Worm (Caenorhabditis elegans) whole organism, L4/young adult: ENCODE results near the gene W04G3.12.

Experiments
- W03F9.2 ChIP-seq: fragments of 150-350 bp; optimal IDR thresholded peaks from 2 replicates; lab custom pipeline; 2014; ENCODE audit warnings: missing biosample characterization, missing genetic modification characterization
- dao-5 ChIP-seq: sonication (generic microtip); optimal IDR thresholded peaks from 2 replicates; lab custom pipeline; 2016; ENCODE audit warnings: missing genotype, missing genetic modification characterization, moderate library complexity, missing compliant biosample characterization
- him-1 ChIP-seq: sonication (generic microtip); optimal IDR thresholded peaks from 2 replicates; lab custom pipeline; 2016; ENCODE audit warnings: missing genotype, missing genetic modification reagents, missing genetic modification characterization, missing compliant biosample characterization

W04G3.12 gene

DNA sequence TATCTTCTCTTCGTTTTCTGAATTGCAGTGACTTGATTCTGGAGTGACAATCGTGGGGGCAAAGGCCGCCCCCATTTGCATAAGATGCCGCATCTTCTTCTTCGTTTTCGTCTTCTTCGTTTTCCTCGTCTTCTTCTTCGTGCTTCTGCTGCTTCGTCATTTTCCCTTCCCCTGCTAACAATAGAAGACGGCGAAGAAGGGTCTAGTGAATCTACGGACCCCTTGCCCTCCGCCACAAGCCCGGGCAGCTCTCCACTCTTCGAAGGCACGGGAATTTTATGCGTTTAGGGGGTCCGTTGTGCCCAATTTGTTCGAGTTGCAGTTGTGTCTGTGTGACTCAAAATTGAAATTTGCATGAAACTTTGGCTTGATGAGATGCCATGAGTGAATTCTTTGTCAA lies 44.7 kb downstream of the W04G3.12 start:
- no peak for TF ChIP-seq dao-5 (tag; lab: Kevin White, UChicago)
- TF ChIP-seq W03F9.2 (tag; lab: Kevin White, UChicago), result no peak
- no peak for TF ChIP-seq him-1 (tag; lab: Kevin White, UChicago)

DNA sequence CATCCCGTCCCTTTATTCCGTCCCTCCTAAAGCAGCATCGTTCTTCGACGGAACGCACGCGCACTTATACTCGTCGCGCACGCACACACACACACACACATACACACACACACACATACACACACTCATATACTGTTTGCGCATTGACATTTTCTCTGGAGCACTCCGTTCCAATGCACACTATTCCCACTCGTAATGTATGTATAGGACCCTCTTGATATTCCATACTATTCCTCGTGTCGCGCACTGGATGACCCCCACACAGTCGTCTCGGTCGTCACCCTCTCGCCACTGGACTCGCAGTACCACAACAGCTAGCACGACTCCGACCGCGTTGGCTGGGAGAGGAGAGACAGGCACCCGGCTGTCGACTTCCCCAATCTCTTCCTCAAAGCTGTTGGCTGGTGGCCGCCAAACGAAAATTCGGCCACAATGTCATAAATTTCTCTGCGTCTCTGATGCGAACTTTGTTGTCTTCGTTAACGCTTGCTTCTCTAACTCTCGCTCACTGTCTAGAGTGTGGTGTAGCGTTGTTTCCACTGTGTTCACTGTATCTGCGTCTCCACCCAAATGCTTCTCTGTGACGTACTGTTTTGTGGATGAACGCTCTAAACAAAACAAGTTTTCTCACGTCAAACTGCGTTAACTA lies 45.4 kb downstream of the W04G3.12 start:
- TF ChIP-seq dao-5 (tag; lab: Kevin White, UChicago), result peak; percentile 1
- TF ChIP-seq W03F9.2 (tag; lab: Kevin White, UChicago), result peak; percentile 54
- peak; percentile 97 for TF ChIP-seq him-1 (tag; lab: Kevin White, UChicago)

DNA sequence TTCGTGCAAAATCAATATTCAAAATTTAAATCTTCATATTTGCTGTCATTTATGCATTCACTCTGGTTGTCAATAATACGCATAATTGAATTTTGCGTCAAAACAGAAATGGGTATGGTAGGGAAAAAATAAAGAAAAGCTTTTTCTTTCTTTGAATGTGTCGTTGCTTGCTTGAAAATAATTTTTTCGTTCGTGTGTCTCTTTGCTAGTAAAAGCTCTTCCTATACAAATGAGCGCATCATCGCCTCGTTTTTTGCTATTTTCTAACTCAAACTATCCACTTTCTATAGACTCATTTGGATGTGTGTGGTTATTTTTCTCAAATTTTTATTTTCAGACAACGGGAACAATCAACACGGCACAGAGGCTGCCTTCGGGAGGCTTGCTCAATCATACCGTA lies 48.0 kb downstream of the W04G3.12 start, which contains the start of gene ldb-1:
Gene ldb-1 (plus strand): TSS at position 301 of the 400 bp plus-strand sequence.
- TF ChIP-seq him-1 (tag; lab: Kevin White, UChicago), result no peak
- no peak for TF ChIP-seq W03F9.2 (tag; lab: Kevin White, UChicago)
- TF ChIP-seq dao-5 (tag; lab: Kevin White, UChicago), result no peak
